Worm (Caenorhabditis elegans): Measurements from ENCODE around the gene pmp-4.

DNA sequence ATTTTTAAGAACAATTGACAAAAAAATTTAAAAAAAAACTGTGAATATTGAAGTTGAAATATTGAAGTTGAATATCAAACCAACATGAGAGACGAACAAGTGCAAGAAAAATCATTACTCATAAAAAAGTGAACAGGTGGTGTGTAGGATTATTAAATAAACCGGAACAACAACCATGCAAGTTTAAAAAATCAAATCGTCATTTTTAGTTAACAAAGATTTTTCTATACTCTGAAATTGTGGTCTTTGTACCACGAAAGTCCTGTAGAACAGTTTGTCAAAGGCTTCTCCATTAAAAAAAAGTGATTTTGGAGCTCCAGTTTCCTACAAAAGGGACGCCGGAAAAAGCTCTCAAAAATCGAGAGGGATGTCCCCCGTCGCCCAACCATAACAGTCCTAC, 34.6 kb upstream of the pmp-4 start, which contains the start of gene C06A12.19:
- TF ChIP-seq saeg-2 (GFP tag; IDR thresholded peaks at IDR 0.05) (no peak), fkh-10 (GFP tag; optimal IDR thresholded peaks at IDR 0.05) (no peak)

Data from whole organism, L4 larva.